Fruit fly (Drosophila melanogaster) whole organism, embryonic: ENCODE results near the gene CG8326.
A peak's percentile ranks its signal among the peaks of the same experiment; 100 is the strongest.

Experiments used
- CG10431 ChIP-seq: fragments of 200-800 bp; sonication (Bioruptor generic); optimal IDR thresholded peaks from 3 replicates; lab custom pipeline; 2018; ENCODE audit warnings: missing biosample characterization, mild to moderate bottlenecking, missing genetic modification characterization
- CG11456 ChIP-seq: fragments of 200-800 bp; sonication (Bioruptor generic); IDR thresholded peaks from 3 replicates; pipeline ENCODE4 v1.3.6; 2022; ENCODE audit warnings: missing biosample characterization, missing genetic modification characterization
- CG12299 ChIP-seq: fragments of 200-800 bp; sonication (Bioruptor generic); optimal IDR thresholded peaks from 2 replicates; lab custom pipeline; 2018; ENCODE audit warnings: missing biosample characterization, mild to moderate bottlenecking, missing genetic modification characterization
- CG13123 ChIP-seq: fragments of 200-800 bp; sonication (Bioruptor generic); optimal IDR thresholded peaks from 2 replicates; lab custom pipeline; 2016; ENCODE audit warnings: missing biosample characterization, missing genetic modification characterization
- CG14667 ChIP-seq: fragments of 200-800 bp; sonication (Bioruptor generic); IDR thresholded peaks from 2 replicates; pipeline ENCODE4 v1.3.6; 2022; ENCODE audit warnings: missing biosample characterization, missing genetic modification characterization
- CG15011 ChIP-seq: fragments of 200-800 bp; sonication (Bioruptor generic); optimal IDR thresholded peaks from 3 replicates; lab custom pipeline; 2018; ENCODE audit warnings: missing biosample characterization, mild to moderate bottlenecking, missing genetic modification characterization
- CG1647 ChIP-seq: fragments of 200-800 bp; sonication (Bioruptor generic); optimal IDR thresholded peaks from 3 replicates; lab custom pipeline; 2016; ENCODE audit warnings: missing biosample characterization, missing genetic modification characterization
- CG16863 ChIP-seq: fragments of 200-800 bp; sonication (Bioruptor generic); optimal IDR thresholded peaks from 3 replicates; lab custom pipeline; 2016; ENCODE audit warnings: missing biosample characterization, missing genetic modification characterization
- CG17328 ChIP-seq: fragments of 200-800 bp; sonication (Bioruptor generic); IDR thresholded peaks from 2 replicates; pipeline ENCODE4 v1.3.6; 2022; ENCODE audit warnings: missing biosample characterization, missing genetic modification characterization
- CG2712 ChIP-seq: fragments of 200-800 bp; optimal IDR thresholded peaks from 3 replicates; lab custom pipeline; 2019; ENCODE audit warnings: missing biosample characterization, mild to moderate bottlenecking, missing genetic modification characterization, moderate library complexity
- CG30020 ChIP-seq: fragments of 200-800 bp; optimal IDR thresholded peaks from 2 replicates; lab custom pipeline; 2019; ENCODE audit warnings: missing biosample characterization, mild to moderate bottlenecking, missing genetic modification characterization, moderate library complexity
- CG3407 ChIP-seq: fragments of 200-800 bp; sonication (Bioruptor generic); optimal IDR thresholded peaks from 2 replicates; lab custom pipeline; 2018; ENCODE audit warnings: missing biosample characterization, mild to moderate bottlenecking, missing genetic modification characterization
- CG34376 ChIP-seq: fragments of 200-800 bp; sonication (Bioruptor generic); optimal IDR thresholded peaks from 2 replicates; lab custom pipeline; 2018; ENCODE audit warnings: missing biosample characterization, mild to moderate bottlenecking, missing genetic modification characterization
- CG34422 ChIP-seq: fragments of 200-800 bp; sonication (Bioruptor generic); IDR thresholded peaks from 3 replicates; pipeline ENCODE4 v1.3.6; 2022; ENCODE audit warnings: missing biosample characterization, missing genetic modification characterization
- CG4282 ChIP-seq: fragments of 200-800 bp; sonication (Bioruptor generic); optimal IDR thresholded peaks from 2 replicates; lab custom pipeline; 2016; ENCODE audit warnings: missing biosample characterization, missing genetic modification characterization
- CG7786 ChIP-seq: fragments of 200-800 bp; sonication (Bioruptor generic); optimal IDR thresholded peaks from 2 replicates; lab custom pipeline; 2016; ENCODE audit warnings: missing biosample characterization, missing genetic modification characterization
- CG7987 ChIP-seq: fragments of 200-800 bp; sonication (Bioruptor generic); optimal IDR thresholded peaks from 2 replicates; lab custom pipeline; 2018; ENCODE audit warnings: missing biosample characterization, mild to moderate bottlenecking, missing genetic modification characterization, moderate library complexity
- CG9215 ChIP-seq: fragments of 200-800 bp; sonication (Bioruptor generic); IDR thresholded peaks from 2 replicates; pipeline ENCODE4 v1.3.6; 2022; ENCODE audit warnings: missing biosample characterization, missing genetic modification characterization
- Chrac-16 ChIP-seq: fragments of 200-800 bp; sonication (Bioruptor generic); optimal IDR thresholded peaks from 3 replicates; lab custom pipeline; 2016; ENCODE audit warnings: missing biosample characterization, missing genetic modification characterization
- Dbx ChIP-seq: fragments of 200-800 bp; sonication (Bioruptor generic); IDR thresholded peaks from 3 replicates; pipeline ENCODE4 v1.3.6; 2022; ENCODE audit warnings: missing biosample characterization, missing genetic modification characterization
- H2.0 ChIP-seq: fragments of 200-800 bp; sonication (Bioruptor generic); IDR thresholded peaks from 2 replicates; pipeline ENCODE4 v1.3.6; 2022; ENCODE audit warnings: missing biosample characterization, missing genetic modification characterization
- Hr39 ChIP-seq: fragments of >200 bp; optimal IDR thresholded peaks from 2 replicates; lab custom pipeline; 2017
- Hr51 ChIP-seq, 2 experiments: fragments of 200-800 bp; sonication (Bioruptor generic); optimal IDR thresholded peaks; 2 replicates in 1 of 2; 3 replicates in 1 of 2; lab custom pipeline; 2016 to 2018; ENCODE audit warnings: missing biosample characterization in 2 of 2, missing genetic modification characterization in 2 of 2, mild to moderate bottlenecking in 1 of 2, moderate library complexity in 1 of 2
- MESR4 ChIP-seq: fragments of 200-800 bp; sonication (Bioruptor generic); optimal IDR thresholded peaks from 2 replicates; lab custom pipeline; 2018; ENCODE audit warnings: missing biosample characterization, mild to moderate bottlenecking, missing genetic modification characterization, moderate library complexity
- Mad ChIP-seq: fragments of 200-800 bp; sonication (Bioruptor generic); optimal IDR thresholded peaks from 2 replicates; lab custom pipeline; 2016; ENCODE audit warnings: missing biosample characterization, missing genetic modification characterization
- Mrtf ChIP-seq: fragments of 200-800 bp; sonication (Bioruptor generic); IDR thresholded peaks from 3 replicates; pipeline ENCODE4 v1.3.6; 2022; ENCODE audit warnings: missing biosample characterization, missing genetic modification characterization
- Myb ChIP-seq: fragments of 200-800 bp; sonication (Bioruptor generic); optimal IDR thresholded peaks from 2 replicates; lab custom pipeline; 2016; ENCODE audit warnings: missing biosample characterization, missing genetic modification characterization
- Nf-YC ChIP-seq: fragments of 200-800 bp; optimal IDR thresholded peaks from 3 replicates; lab custom pipeline; 2019; ENCODE audit warnings: missing biosample characterization, mild to moderate bottlenecking, missing genetic modification characterization, moderate library complexity
- Rx ChIP-seq: fragments of 200-800 bp; sonication (Bioruptor generic); IDR thresholded peaks from 2 replicates; pipeline ENCODE4 v1.3.6; 2022; ENCODE audit warnings: missing biosample characterization, missing genetic modification characterization
- Usf ChIP-seq: fragments of 200-800 bp; sonication (Bioruptor generic); optimal IDR thresholded peaks from 2 replicates; lab custom pipeline; 2017; ENCODE audit warnings: missing genotype, missing biosample characterization, missing genetic modification characterization
- YL-1 ChIP-seq: fragments of 200-800 bp; sonication (Bioruptor generic); optimal IDR thresholded peaks from 3 replicates; lab custom pipeline; 2017; ENCODE audit warnings: missing biosample characterization, mild to moderate bottlenecking, missing genetic modification characterization
- ash1 ChIP-seq: fragments of 200-800 bp; sonication (Bioruptor generic); optimal IDR thresholded peaks from 2 replicates; lab custom pipeline; 2018; ENCODE audit warnings: missing biosample characterization, mild to moderate bottlenecking, missing genetic modification characterization
- crc ChIP-seq: fragments of 200-800 bp; sonication (Bioruptor generic); optimal IDR thresholded peaks from 2 replicates; lab custom pipeline; 2016; ENCODE audit warnings: missing biosample characterization, missing genetic modification characterization
- croc ChIP-seq: fragments of 200-800 bp; sonication (Bioruptor generic); conservative IDR thresholded peaks from 3 replicates; pipeline ENCODE4 v1.3.6; 2022; ENCODE audit warnings: missing biosample characterization, missing genetic modification characterization
- crol ChIP-seq: fragments of 200-800 bp; sonication (Bioruptor generic); IDR thresholded peaks from 2 replicates; pipeline ENCODE4 v1.3.6; 2022; ENCODE audit warnings: missing biosample characterization, missing genetic modification characterization
- dmrt99B ChIP-seq: fragments of 200-800 bp; sonication (Bioruptor generic); optimal IDR thresholded peaks from 2 replicates; lab custom pipeline; 2018; ENCODE audit warnings: missing biosample characterization, mild to moderate bottlenecking, missing genetic modification characterization, moderate library complexity
- emc ChIP-seq: fragments of 200-800 bp; sonication (Bioruptor generic); optimal IDR thresholded peaks from 2 replicates; lab custom pipeline; 2016; ENCODE audit warnings: missing biosample characterization, missing genetic modification characterization
- fd3F ChIP-seq: fragments of 200-800 bp; sonication (Bioruptor generic); optimal IDR thresholded peaks from 2 replicates; lab custom pipeline; 2018; ENCODE audit warnings: missing biosample characterization, mild to moderate bottlenecking, missing genetic modification characterization, moderate library complexity
- ftz-f1 ChIP-seq: fragments of 200-800 bp; sonication (Bioruptor generic); optimal IDR thresholded peaks from 2 replicates; lab custom pipeline; 2016; ENCODE audit warnings: missing biosample characterization, missing genetic modification characterization
- gem ChIP-seq: fragments of 200-800 bp; sonication (Bioruptor generic); optimal IDR thresholded peaks from 2 replicates; lab custom pipeline; 2019; ENCODE audit warnings: missing biosample characterization, mild to moderate bottlenecking, missing genetic modification characterization, moderate library complexity
- gfzf ChIP-seq: fragments of 200-800 bp; sonication (Bioruptor generic); optimal IDR thresholded peaks from 2 replicates; lab custom pipeline; 2016; ENCODE audit warnings: missing biosample characterization, mild to moderate bottlenecking, missing genetic modification characterization, moderate library complexity
- grau ChIP-seq: fragments of 200-800 bp; optimal IDR thresholded peaks from 3 replicates; lab custom pipeline; 2019; ENCODE audit warnings: missing biosample characterization, mild to moderate bottlenecking, missing genetic modification characterization, moderate library complexity
- lbe ChIP-seq: fragments of 200-800 bp; sonication (Bioruptor generic); optimal IDR thresholded peaks from 2 replicates; lab custom pipeline; 2016; ENCODE audit warnings: missing biosample characterization, mild to moderate bottlenecking, missing genetic modification characterization
- peb ChIP-seq: fragments of 200-800 bp; sonication (Bioruptor generic); IDR thresholded peaks from 2 replicates; pipeline ENCODE4 v1.3.6; 2022; ENCODE audit warnings: missing biosample characterization, missing genetic modification characterization
- pho ChIP-seq: fragments of 200-800 bp; sonication (Bioruptor generic); optimal IDR thresholded peaks from 2 replicates; lab custom pipeline; 2016; ENCODE audit warnings: missing biosample characterization, missing genetic modification characterization
- pnt ChIP-seq: fragments of 200-800 bp; sonication (Bioruptor generic); optimal IDR thresholded peaks from 3 replicates; lab custom pipeline; 2016; ENCODE audit warnings: missing biosample characterization, missing genetic modification characterization
- pum ChIP-seq: fragments of 200-800 bp; sonication (Bioruptor generic); optimal IDR thresholded peaks from 2 replicates; lab custom pipeline; 2016; ENCODE audit warnings: missing biosample characterization, missing genetic modification characterization
- schlank ChIP-seq: fragments of 200-800 bp; sonication (Bioruptor generic); optimal IDR thresholded peaks from 2 replicates; lab custom pipeline; 2018; ENCODE audit warnings: missing biosample characterization, mild to moderate bottlenecking, missing genetic modification characterization
- sima ChIP-seq: fragments of 200-800 bp; sonication (Bioruptor generic); optimal IDR thresholded peaks from 2 replicates; lab custom pipeline; 2016; ENCODE audit warnings: missing biosample characterization, missing genetic modification characterization
- slp2 ChIP-seq: fragments of 200-800 bp; sonication (Bioruptor generic); optimal IDR thresholded peaks from 2 replicates; lab custom pipeline; 2016; ENCODE audit warnings: missing biosample characterization, missing genetic modification characterization
- tna ChIP-seq: fragments of 200-800 bp; sonication (Bioruptor generic); IDR thresholded peaks from 2 replicates; pipeline ENCODE4 v1.3.6; 2022; ENCODE audit warnings: missing biosample characterization, missing genetic modification characterization; ENCODE audit not compliant: partially characterized antibody
- tx ChIP-seq: fragments of 200-800 bp; sonication (Bioruptor generic); optimal IDR thresholded peaks from 2 replicates; lab custom pipeline; 2016; ENCODE audit warnings: missing biosample characterization, missing genetic modification characterization
- vfl ChIP-seq: fragments of 200-800 bp; sonication (Bioruptor generic); optimal IDR thresholded peaks from 2 replicates; lab custom pipeline; 2016; ENCODE audit warnings: missing biosample characterization, missing genetic modification characterization

The CG8326 gene

DNA sequence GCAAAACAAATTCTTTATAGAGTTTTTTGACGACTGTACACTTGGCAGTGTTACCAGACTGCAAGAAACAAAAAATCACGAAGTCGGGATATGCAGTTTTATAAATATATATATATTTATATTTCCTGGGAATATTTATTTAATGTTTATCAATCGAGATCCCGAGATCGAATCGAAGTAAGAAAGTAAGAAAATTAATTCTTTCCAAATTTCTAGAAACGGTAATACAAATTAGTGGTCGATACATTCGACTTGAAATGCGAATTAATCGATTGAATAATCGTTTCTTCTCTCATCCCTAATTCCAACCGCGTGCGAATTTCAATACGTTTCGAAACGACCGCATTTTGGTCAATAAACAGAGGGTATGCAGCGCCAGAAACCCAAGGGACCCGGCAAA lies 6.7 kb upstream of the CG8326 start, which contains the start of the genes CG8289 and CG5800 (continued):
- TF ChIP-seq CG11456 (GFP tag; lab: Robert Waterston, UW) (no peak), schlank (tag; lab: Kevin White, UChicago) (no peak), CG13123 (no peak), lbe (peak; percentile 21), CG17328 (GFP tag; lab: Robert Waterston, UW) (no peak), Mrtf (GFP tag; lab: Robert Waterston, UW) (no peak), YL-1 (GFP tag; lab: Kevin White, UChicago) (peak; percentile 84), CG14667 (GFP tag; lab: Robert Waterston, UW) (no peak), pnt (GFP tag; lab: Kevin White, UChicago) (no peak), tx (GFP tag; lab: Kevin White, UChicago) (no peak), fd3F (no peak), Chrac-16 (GFP tag; lab: Kevin White, UChicago) (no peak), CG2712 (peak; percentile 63), CG7987 (GFP tag; lab: Kevin White, UChicago) (no peak), Usf (GFP tag; lab: Kevin White, UChicago) (no peak), sima (no peak), vfl (GFP tag; lab: Kevin White, UChicago) (no peak), croc (GFP tag; lab: Robert Waterston, UW) (no peak), CG16863 (GFP tag; lab: Kevin White, UChicago) (no peak), Rx (GFP tag; lab: Robert Waterston, UW) (no peak), Hr39 (no peak), pum (GFP tag; lab: Kevin White, UChicago) (no peak), peb (no peak), MESR4 (no peak), Nf-YC (no peak), CG10431 (GFP tag; lab: Kevin White, UChicago) (no peak), CG12299 (tag; lab: Kevin White, UChicago) (peak; percentile 15), CG34422 (GFP tag; lab: Robert Waterston, UW) (no peak), H2.0 (GFP tag; lab: Robert Waterston, UW) (no peak), dmrt99B (tag; lab: Kevin White, UChicago) (no peak), grau (tag; lab: Kevin White, UChicago) (no peak), CG30020 (tag; lab: Kevin White, UChicago) (peak; percentile 39), Mad (GFP tag; lab: Kevin White, UChicago) (no peak), ash1 (GFP tag; lab: Kevin White, UChicago) (no peak), CG34376 (GFP tag; lab: Kevin White, UChicago) (no peak), gem (no peak), CG1647 (GFP tag; lab: Kevin White, UChicago) (no peak), Myb (GFP tag; lab: Kevin White, UChicago) (no peak), slp2 (GFP tag; lab: Kevin White, UChicago) (no peak), CG4282 (GFP tag; lab: Kevin White, UChicago) (no peak), gfzf (GFP tag; lab: Kevin White, UChicago) (peak; percentile 59), CG7786 (GFP tag; lab: Kevin White, UChicago) (no peak), crc (GFP tag; lab: Kevin White, UChicago) (no peak), CG9215 (no peak), crol (GFP tag; lab: Robert Waterston, UW) (no peak), pho (no peak), CG3407 (GFP tag; lab: Kevin White, UChicago) (no peak), emc (GFP tag; lab: Kevin White, UChicago) (no peak), tna (GFP tag; lab: Robert Waterston, UW) (no peak), CG15011 (no peak), ftz-f1 (GFP tag; lab: Kevin White, UChicago) (no peak), Dbx (no peak), Hr51 (GFP tag; optimal IDR thresholded peaks at IDR 0.05; lab: Kevin White, UChicago) (no peak)
